Fruit fly (Drosophila melanogaster) whole organism, larva: Measurements from ENCODE around the gene Dna2.

ENCODE experiments used
- noc ChIP-seq: fragments of 200-800 bp; sonication (Bioruptor generic); optimal IDR thresholded peaks from 3 replicates; lab custom pipeline; 2019; ENCODE audit warnings: missing biosample characterization, mild to moderate bottlenecking, missing genetic modification characterization, moderate library complexity

Dna2 gene

dm6 chrX:10021809-10022208 lies 11.5 kb downstream of the Dna2 start:
- no peak for TF ChIP-seq noc (tag; lab: Kevin White, UChicago)

dm6 chrX:10029730-10030129 lies 19.4 kb downstream of the Dna2 start:
- TF ChIP-seq noc (tag; lab: Kevin White, UChicago): no peak

- TF ChIP-seq noc (tag; lab: Kevin White, UChicago): no peak
These were observed 29.2 kb downstream of the Dna2 start for dm6 chrX:10039528-10039927.

- TF ChIP-seq noc (tag; lab: Kevin White, UChicago): no peak
These were observed 33.6 kb downstream of the Dna2 start for dm6 chrX:10043873-10044272.

- no peak for TF ChIP-seq noc (tag; lab: Kevin White, UChicago)
These were observed 35.5 kb downstream of the Dna2 start for dm6 chrX:10045763-10046162.

- no peak for TF ChIP-seq noc (tag; lab: Kevin White, UChicago)
These were observed 36.5 kb downstream of the Dna2 start for dm6 chrX:10046760-10047159.

- TF ChIP-seq noc (tag; lab: Kevin White, UChicago): no peak
These were observed 37.7 kb downstream of the Dna2 start for dm6 chrX:10047961-10048360.

- TF ChIP-seq noc (tag; lab: Kevin White, UChicago): no peak
These were observed 42.3 kb downstream of the Dna2 start, which contains the start of gene Yp2 for dm6 chrX:10052549-10052948. Gene Yp2 (minus strand): TSS chrX:10052636.

dm6 chrX:10053547-10053946 lies 43.3 kb downstream of the Dna2 start, which contains the start of gene Yp1:
Gene Yp1 (plus strand): TSS chrX:10053811.
- TF ChIP-seq noc (tag; lab: Kevin White, UChicago): no peak

- TF ChIP-seq noc (tag; lab: Kevin White, UChicago): no peak
These were observed 47.7 kb downstream of the Dna2 start for dm6 chrX:10057964-10058363.

- TF ChIP-seq noc (tag; lab: Kevin White, UChicago): no peak
These were observed 51.0 kb downstream of the Dna2 start, which contains the start of gene Gr9a for dm6 chrX:10061327-10061726. Gene Gr9a (plus strand): TSS chrX:10061627.
